Worm (Caenorhabditis elegans): Measurements from ENCODE around the gene rhr-1.
A peak's percentile ranks its signal among the peaks of the same experiment; 100 is the strongest.

DNA sequence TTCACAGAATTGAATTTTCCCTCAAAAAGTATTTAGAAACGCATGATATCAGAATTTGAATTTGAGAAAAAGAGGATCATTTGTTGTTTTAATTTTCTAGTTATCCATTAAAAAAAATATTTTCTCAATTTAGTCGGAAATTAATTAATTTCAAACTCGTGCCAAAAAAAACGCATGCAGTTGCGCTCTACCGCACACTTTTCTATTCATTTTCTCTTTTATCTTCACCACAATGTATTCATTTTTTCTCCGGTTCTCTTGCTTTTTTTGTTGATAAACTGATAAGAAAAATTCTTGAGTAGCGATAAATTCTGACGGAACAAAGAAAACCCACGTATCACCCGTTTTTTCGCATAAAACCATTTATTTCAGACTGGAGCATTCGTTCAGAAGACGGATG lies 5.1 kb downstream of the rhr-1 start, which contains the start of gene acl-6:
- TF ChIP-seq F49E8.2 (tag; optimal IDR thresholded peaks at IDR 0.05; ENCODE audit: borderline replicate concordance) (no peak), ceh-28 (tag; optimal IDR thresholded peaks at IDR 0.05) (no peak), mep-1 (tag; optimal IDR thresholded peaks at IDR 0.05) (peak; percentile 81), jun-1 (tag; optimal IDR thresholded peaks at IDR 0.05) (no peak), zag-1 (tag; optimal IDR thresholded peaks at IDR 0.05) (no peak), lin-39 (tag; optimal IDR thresholded peaks at IDR 0.05) (no peak), unc-62 (GFP tag; optimal IDR thresholded peaks at IDR 0.05 in 1 of 2) (no peak), unc-62 (tag; optimal IDR thresholded peaks at IDR 0.05) (no peak), pqm-1 (tag; optimal IDR thresholded peaks at IDR 0.05) (peak; percentile 99), lin-13 (GFP tag; optimal IDR thresholded peaks at IDR 0.05) (peak; percentile 59), aha-1 (tag) (peak; percentile 79), aly-2 (tag; optimal IDR thresholded peaks at IDR 0.05) (no peak)

Data from whole organism, L4 larva.